Fruit fly (Drosophila melanogaster) whole organism, wandering third instar larva: ENCODE measurements around the gene Muc18B.
A peak's percentile ranks its signal among the peaks of the same experiment; 100 is the strongest.

Experiments
- Abd-B ChIP-seq: fragments of >200 bp; optimal IDR thresholded peaks from 2 replicates; lab custom pipeline; 2017; ENCODE audit warnings: missing biosample characterization, missing genetic modification characterization
- CG32264 ChIP-seq: fragments of 200-800 bp; sonication (Bioruptor generic); optimal IDR thresholded peaks from 2 replicates; lab custom pipeline; 2016; ENCODE audit warnings: missing biosample characterization, missing genetic modification characterization
- CG9705 ChIP-seq: fragments of 200-800 bp; sonication (Bioruptor generic); optimal IDR thresholded peaks from 2 replicates; lab custom pipeline; 2018; ENCODE audit warnings: missing biosample characterization, mild to moderate bottlenecking, missing genetic modification characterization
- CrebA ChIP-seq: fragments of 200-800 bp; sonication (Bioruptor generic); optimal IDR thresholded peaks from 2 replicates; lab custom pipeline; 2016; ENCODE audit warnings: missing biosample characterization, mild to moderate bottlenecking, missing genetic modification characterization, borderline replicate concordance
- Dfd ChIP-seq: fragments of >200 bp; optimal IDR thresholded peaks from 2 replicates; lab custom pipeline; 2017; ENCODE audit warnings: missing biosample characterization, missing genetic modification characterization
- Dif ChIP-seq: fragments of 200-275, 200-300 bp; sonication (Bioruptor generic); optimal IDR thresholded peaks from 2 replicates; lab custom pipeline; 2018; ENCODE audit warnings: missing biosample characterization, missing genetic modification characterization; ENCODE audit not compliant: partially characterized antibody
- GATAd ChIP-seq: sonication (Bioruptor generic); optimal IDR thresholded peaks from 2 replicates; lab custom pipeline; 2016; ENCODE audit warnings: missing biosample characterization, missing genetic modification characterization
- HLH106 ChIP-seq: fragments of 200-800 bp; optimal IDR thresholded peaks from 3 replicates; lab custom pipeline; 2019; ENCODE audit warnings: missing biosample characterization, mild to moderate bottlenecking, missing genetic modification characterization, moderate library complexity
- Hnf4 ChIP-seq: fragments of 200-800 bp; sonication (Bioruptor generic); optimal IDR thresholded peaks from 2 replicates; lab custom pipeline; 2016; ENCODE audit warnings: missing biosample characterization, mild to moderate bottlenecking, missing genetic modification characterization
- Hr78 ChIP-seq: fragments of >200 bp; optimal IDR thresholded peaks from 2 replicates; lab custom pipeline; 2017; ENCODE audit warnings: missing biosample characterization, missing genetic modification characterization
- Hr83 ChIP-seq: fragments of 200-300 bp; sonication (Bioruptor generic); optimal IDR thresholded peaks from 2 replicates; lab custom pipeline; 2016; ENCODE audit warnings: missing biosample characterization, mild to moderate bottlenecking, missing genetic modification characterization, moderate library complexity; ENCODE audit not compliant: poor library complexity, severe bottlenecking
- Jra ChIP-seq: sonication (Bioruptor generic); optimal IDR thresholded peaks from 2 replicates; lab custom pipeline; 2016; ENCODE audit warnings: missing biosample characterization, missing genetic modification characterization
- Mio ChIP-seq: sonication (Bioruptor generic); optimal IDR thresholded peaks from 2 replicates; lab custom pipeline; 2016; ENCODE audit warnings: missing biosample characterization, missing genetic modification characterization
- Myc ChIP-seq: fragments of >200 bp; optimal IDR thresholded peaks from 2 replicates; lab custom pipeline; 2017
- N ChIP-seq: fragments of >200 bp; optimal IDR thresholded peaks from 2 replicates; lab custom pipeline; 2018; ENCODE audit warnings: missing biosample characterization, missing external identifiers, missing genetic modification characterization
- OdsH ChIP-seq: fragments of 200-800 bp; sonication (Bioruptor generic); optimal IDR thresholded peaks from 2 replicates; lab custom pipeline; 2016; ENCODE audit warnings: missing biosample characterization, mild to moderate bottlenecking, missing genetic modification characterization
- Rel ChIP-seq, 2 experiments: fragments of 200-800 bp; sonication (Bioruptor generic) in 1 of 2; optimal IDR thresholded peaks; 2 replicates in 1 of 2; 3 replicates in 1 of 2; lab custom pipeline; 2016 to 2019; ENCODE audit warnings: mild to moderate bottlenecking in 2 of 2, missing biosample characterization in 2 of 2, missing genetic modification characterization in 2 of 2, moderate library complexity in 1 of 2
- Sp1 ChIP-seq: fragments of 200-800 bp; sonication (Bioruptor generic); optimal IDR thresholded peaks from 3 replicates; lab custom pipeline; 2019; ENCODE audit warnings: missing biosample characterization, mild to moderate bottlenecking, missing genetic modification characterization, moderate library complexity
- Vsx2 ChIP-seq: fragments of 200-300, 225-300 bp; sonication (Bioruptor generic); optimal IDR thresholded peaks from 2 replicates; lab custom pipeline; 2018; ENCODE audit warnings: missing biosample characterization, missing genetic modification characterization; ENCODE audit not compliant: partially characterized antibody
- br ChIP-seq: fragments of 200-800 bp; sonication (Bioruptor generic); optimal IDR thresholded peaks from 2 replicates; lab custom pipeline; 2016; ENCODE audit warnings: missing biosample characterization, missing genetic modification characterization
- brk ChIP-seq: fragments of 200-800 bp; sonication (Bioruptor generic); optimal IDR thresholded peaks from 2 replicates; lab custom pipeline; 2016; ENCODE audit warnings: missing biosample characterization, mild to moderate bottlenecking, missing genetic modification characterization
- dl ChIP-seq, 2 experiments: fragments of 175-275, 200-275 bp in 1 of 2; fragments of 200-275 bp in 1 of 2; sonication (Bioruptor generic); optimal IDR thresholded peaks; lab custom pipeline; 2018; ENCODE audit warnings: mild to moderate bottlenecking in 2 of 2, missing biosample characterization in 2 of 2, missing genetic modification characterization in 2 of 2, moderate library complexity in 2 of 2; ENCODE audit not compliant: partially characterized antibody in 2 of 2, insufficient read depth in 1 of 2
- dmrt93B ChIP-seq: fragments of 200-800 bp; sonication (Bioruptor generic); optimal IDR thresholded peaks from 2 replicates; lab custom pipeline; 2018; ENCODE audit warnings: missing biosample characterization, mild to moderate bottlenecking, missing genetic modification characterization
- dsf ChIP-seq: sonication (Bioruptor generic); optimal IDR thresholded peaks from 2 replicates; lab custom pipeline; 2016; ENCODE audit warnings: missing biosample characterization, missing genetic modification characterization, borderline replicate concordance
- ey ChIP-seq: fragments of 200-800 bp; sonication (Bioruptor generic); optimal IDR thresholded peaks from 2 replicates; lab custom pipeline; 2016; ENCODE audit warnings: missing biosample characterization, missing genetic modification characterization
- foxo ChIP-seq, 2 experiments: fragments of 200-800 bp; sonication (Bioruptor generic); optimal IDR thresholded peaks; 2 replicates in 1 of 2; 3 replicates in 1 of 2; lab custom pipeline; 2016 to 2017; ENCODE audit warnings: missing biosample characterization in 2 of 2, missing genetic modification characterization in 2 of 2
- fru ChIP-seq: fragments of 200-800 bp; sonication (Bioruptor generic); optimal IDR thresholded peaks from 3 replicates; lab custom pipeline; 2016; ENCODE audit warnings: missing biosample characterization, mild to moderate bottlenecking, missing genetic modification characterization
- h ChIP-seq: fragments of 200-800 bp; sonication (Bioruptor generic); optimal IDR thresholded peaks from 3 replicates; lab custom pipeline; 2016; ENCODE audit warnings: missing biosample characterization, mild to moderate bottlenecking, missing genetic modification characterization
- jim ChIP-seq: fragments of 175-275, 200-325 bp; sonication (Bioruptor generic); optimal IDR thresholded peaks from 2 replicates; lab custom pipeline; 2016; ENCODE audit warnings: missing biosample characterization, mild to moderate bottlenecking, missing genetic modification characterization
- lola ChIP-seq: fragments of >200 bp; optimal IDR thresholded peaks from 2 replicates; lab custom pipeline; 2017; ENCODE audit warnings: missing biosample characterization, missing genetic modification characterization
- pan ChIP-seq: fragments of >200 bp; optimal IDR thresholded peaks from 2 replicates; lab custom pipeline; 2017
- psq ChIP-seq: fragments of 200-800 bp; sonication (Bioruptor generic); optimal IDR thresholded peaks from 3 replicates; lab custom pipeline; 2017; ENCODE audit warnings: missing biosample characterization, mild to moderate bottlenecking, missing genetic modification characterization, moderate library complexity
- rgr ChIP-seq: fragments of 200-800 bp; sonication (Bioruptor generic); optimal IDR thresholded peaks from 3 replicates; lab custom pipeline; 2016; ENCODE audit warnings: missing biosample characterization, mild to moderate bottlenecking, missing genetic modification characterization
- sage ChIP-seq: fragments of 200-800 bp; sonication (Bioruptor generic); optimal IDR thresholded peaks from 2 replicates; lab custom pipeline; 2016; ENCODE audit warnings: missing biosample characterization, mild to moderate bottlenecking, missing genetic modification characterization
- sv ChIP-seq: fragments of 200-800 bp; sonication (Bioruptor generic); optimal IDR thresholded peaks from 3 replicates; lab custom pipeline; 2016; ENCODE audit warnings: missing biosample characterization, missing genetic modification characterization
- tai ChIP-seq: sonication (Bioruptor generic); optimal IDR thresholded peaks from 2 replicates; lab custom pipeline; 2016; ENCODE audit warnings: missing biosample characterization, missing genetic modification characterization
- usp ChIP-seq: fragments of >200 bp; optimal IDR thresholded peaks from 2 replicates; lab custom pipeline; 2017; ENCODE audit warnings: missing biosample characterization, missing genetic modification characterization
- woc ChIP-seq: sonication (Bioruptor generic); optimal IDR thresholded peaks from 2 replicates; lab custom pipeline; 2016; ENCODE audit warnings: missing biosample characterization, mild to moderate bottlenecking, missing genetic modification characterization

Gene Muc18B

DNA sequence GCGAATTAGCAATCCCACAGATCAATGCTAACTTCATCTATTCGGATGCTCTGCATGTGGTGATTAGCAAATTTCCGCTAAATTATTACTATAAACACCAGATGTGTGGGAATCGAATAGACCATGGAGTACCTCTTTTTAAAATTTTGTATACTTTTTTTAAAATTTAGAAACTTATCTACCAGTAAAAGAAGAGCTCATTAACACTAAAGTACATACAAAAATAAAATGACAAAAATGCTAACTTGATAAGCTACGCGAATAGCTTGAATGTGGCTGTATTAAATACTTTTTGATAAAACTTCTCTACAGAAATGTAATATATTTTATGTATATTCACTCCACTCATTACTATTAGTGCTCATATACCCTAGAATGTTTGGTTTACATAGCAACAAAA lies 41.2 kb upstream of the Muc18B start:
- TF ChIP-seq usp (GFP tag; lab: Kevin White, UChicago), result no peak

DNA sequence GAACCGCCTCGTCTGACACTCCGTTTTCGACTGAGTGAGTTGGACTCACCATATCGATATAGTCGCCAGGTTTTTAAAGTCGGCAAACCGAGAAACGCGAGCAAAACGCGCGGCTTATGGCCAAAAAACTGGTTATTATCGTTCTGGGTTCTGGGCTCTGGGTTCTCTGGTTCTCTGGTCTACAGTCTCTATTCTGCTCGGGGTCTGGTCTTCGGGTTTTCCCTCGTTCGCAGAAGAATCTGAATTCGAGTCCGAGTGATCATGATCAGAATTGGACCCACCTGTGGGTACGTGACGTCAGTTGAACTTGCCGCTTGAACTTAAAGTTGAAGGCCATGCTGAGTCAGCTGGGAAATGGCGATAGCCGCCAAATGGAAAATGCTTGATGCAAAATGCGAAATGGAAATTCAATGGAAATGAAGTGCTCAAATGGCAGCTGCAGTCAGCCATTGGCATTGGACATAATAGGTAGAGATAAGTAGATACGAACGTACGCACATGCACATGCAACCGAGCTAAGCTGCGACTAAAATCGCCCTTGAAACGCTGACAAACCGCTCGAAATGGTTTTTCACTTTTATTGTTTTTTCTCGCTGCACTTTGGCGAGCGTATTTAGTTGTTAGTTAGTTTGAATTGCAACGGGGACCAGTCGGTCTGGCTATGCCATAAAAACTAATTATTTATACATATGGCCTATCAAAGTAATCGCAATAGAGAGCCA lies 40.3 kb upstream of the Muc18B start, which contains the start of gene CG33939:
TSS of gene CG33939 (minus strand) at position 51 of the 722 bp plus-strand sequence.
- TF ChIP-seq Rel (GFP tag; optimal IDR thresholded peaks at IDR 0.05; lab: Kevin White, UChicago) (no peak), Rel (tag; optimal IDR thresholded peaks at IDR 0.05; lab: Kevin White, UChicago) (peak; percentile 31), brk (GFP tag; lab: Kevin White, UChicago) (no peak), CG32264 (GFP tag; lab: Kevin White, UChicago) (no peak), Myc (lab: Kevin White, UChicago) (peak; percentile 77)

DNA sequence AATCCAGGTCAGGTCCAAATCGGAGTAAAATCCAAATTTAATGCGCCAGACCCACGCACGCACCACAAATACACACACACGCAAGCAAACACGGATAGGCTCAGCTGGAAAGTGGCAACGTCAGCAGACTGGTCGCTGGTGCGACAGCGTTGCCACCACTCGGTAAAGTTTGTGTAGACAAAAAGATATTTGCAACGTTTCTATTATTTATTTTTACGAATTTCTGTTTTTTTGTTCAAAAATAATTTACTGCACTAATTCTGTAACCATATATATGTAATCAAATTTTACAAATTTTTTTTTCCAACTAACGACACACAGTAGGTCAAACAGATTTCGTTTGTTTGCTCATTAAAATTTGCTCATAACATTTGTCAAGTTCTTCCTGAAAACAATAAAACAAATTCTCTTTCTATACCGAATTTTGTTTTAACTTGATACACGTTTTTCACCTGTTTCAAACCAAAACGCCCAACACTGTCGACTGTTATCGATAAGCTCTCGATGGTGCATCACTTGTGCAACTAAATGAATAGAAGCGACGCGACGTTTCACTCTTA lies 35.5 kb upstream of the Muc18B start, which contains the start of the genes CG7556 and CG7453:
TSS of gene CG7556 (minus strand) at position 135 of the 560 bp plus-strand sequence.
TSS of gene CG7453 (plus strand) at position 478 of the 560 bp plus-strand sequence.
- TF ChIP-seq HLH106 (tag; lab: Kevin White, UChicago) (peak; percentile 76), sage (GFP tag; lab: Kevin White, UChicago) (no peak), brk (GFP tag; lab: Kevin White, UChicago) (no peak), jim (GFP tag; lab: Kevin White, UChicago) (no peak), GATAd (peak; percentile 51), dmrt93B (GFP tag; lab: Kevin White, UChicago) (peak; percentile 58), Abd-B (GFP tag; lab: Kevin White, UChicago) (no peak), Hr83 (no peak), Myc (lab: Kevin White, UChicago) (peak; percentile 87), Vsx2 (GFP tag; lab: Kevin White, UChicago) (no peak), br (GFP tag; lab: Kevin White, UChicago) (peak; percentile 77), tai (GFP tag; lab: Kevin White, UChicago) (no peak), h (GFP tag; lab: Kevin White, UChicago) (peak; percentile 82), psq (peak; percentile 72), CrebA (GFP tag; lab: Kevin White, UChicago) (no peak), dl (GFP tag; optimal IDR thresholded peaks at IDR 0.05; lab: Kevin White, UChicago; ENCODE audit: insufficient read depth in 1 of 2, partially characterized antibody in 2 of 2) (no peak), CG32264 (GFP tag; lab: Kevin White, UChicago) (no peak), N (no peak), CG9705 (peak; percentile 59), usp (GFP tag; lab: Kevin White, UChicago) (no peak), OdsH (peak; percentile 59), Sp1 (peak; percentile 75), Hnf4 (no peak), lola (GFP tag; lab: Kevin White, UChicago) (no peak), rgr (GFP tag; lab: Kevin White, UChicago) (peak; percentile 78), Mio (no peak), Dif (GFP tag; lab: Kevin White, UChicago) (no peak), Jra (GFP tag; lab: Kevin White, UChicago) (peak; percentile 85), Rel (GFP tag; optimal IDR thresholded peaks at IDR 0.05; lab: Kevin White, UChicago) (no peak), Rel (tag; optimal IDR thresholded peaks at IDR 0.05; lab: Kevin White, UChicago) (peak; percentile 12), ey (GFP tag; lab: Kevin White, UChicago) (peak; percentile 78), foxo (GFP tag; optimal IDR thresholded peaks at IDR 0.05; lab: Kevin White, UChicago) (peak in 1 of 2 experiments; percentile 85), fru (GFP tag; lab: Kevin White, UChicago) (peak; percentile 82), Hr78 (GFP tag; lab: Kevin White, UChicago) (no peak), Dfd (GFP tag; lab: Kevin White, UChicago) (no peak), sv (peak; percentile 65), dsf (peak; percentile 62), woc (peak; percentile 84), pan (no peak)
